Fruit fly (Drosophila melanogaster) whole organism, embryonic: Measurements from ENCODE around the gene CG10702.

Source experiments
- CG10366 ChIP-seq: fragments of 200-800 bp; sonication (Bioruptor generic); IDR thresholded peaks from 2 replicates; pipeline ENCODE4 v1.3.6; 2022; ENCODE audit warnings: missing biosample characterization, missing genetic modification characterization
- CG2889 ChIP-seq: fragments of 200-800 bp; sonication (Bioruptor generic); IDR thresholded peaks from 3 replicates; pipeline ENCODE4 v1.3.6; 2022; ENCODE audit warnings: missing biosample characterization, missing genetic modification characterization
- CG7372 ChIP-seq: fragments of 200-800 bp; sonication (Bioruptor generic); IDR thresholded peaks from 2 replicates; pipeline ENCODE4 v1.3.6; 2022; ENCODE audit warnings: missing biosample characterization, missing genetic modification characterization
- abd-A ChIP-seq: fragments of 200-800 bp; sonication (Bioruptor generic); optimal IDR thresholded peaks from 3 replicates; lab custom pipeline; 2019; ENCODE audit warnings: missing biosample characterization, mild to moderate bottlenecking, missing genetic modification characterization, moderate library complexity
- gce ChIP-seq: fragments of 200-800 bp; sonication (Bioruptor generic); IDR thresholded peaks from 3 replicates; pipeline ENCODE4 v1.3.6; 2022; ENCODE audit warnings: missing biosample characterization, missing genetic modification characterization
- jumu ChIP-seq: fragments of 200-800 bp; sonication (Bioruptor generic); optimal IDR thresholded peaks from 3 replicates; lab custom pipeline; 2016; ENCODE audit warnings: missing biosample characterization, missing genetic modification characterization
- kay ChIP-seq: fragments of 200-800 bp; sonication (Bioruptor generic); optimal IDR thresholded peaks from 2 replicates; lab custom pipeline; 2016; ENCODE audit warnings: missing biosample characterization, missing genetic modification characterization
- odd ChIP-seq: fragments of 200-800 bp; sonication (Bioruptor generic); optimal IDR thresholded peaks from 2 replicates; lab custom pipeline; 2017; ENCODE audit warnings: missing biosample characterization, mild to moderate bottlenecking, missing genetic modification characterization
- tup ChIP-seq: fragments of 200-800 bp; sonication (Bioruptor generic); optimal IDR thresholded peaks from 2 replicates; lab custom pipeline; 2016; ENCODE audit warnings: missing biosample characterization, mild to moderate bottlenecking, missing genetic modification characterization, moderate library complexity
- usp ChIP-seq: fragments of >200 bp; optimal IDR thresholded peaks from 2 replicates; lab custom pipeline; 2017; ENCODE audit warnings: missing biosample characterization, missing genetic modification characterization
- zfh2 ChIP-seq: fragments of 200-800 bp; sonication (Bioruptor generic); optimal IDR thresholded peaks from 2 replicates; lab custom pipeline; 2016; ENCODE audit warnings: missing biosample characterization, missing genetic modification characterization

DNA sequence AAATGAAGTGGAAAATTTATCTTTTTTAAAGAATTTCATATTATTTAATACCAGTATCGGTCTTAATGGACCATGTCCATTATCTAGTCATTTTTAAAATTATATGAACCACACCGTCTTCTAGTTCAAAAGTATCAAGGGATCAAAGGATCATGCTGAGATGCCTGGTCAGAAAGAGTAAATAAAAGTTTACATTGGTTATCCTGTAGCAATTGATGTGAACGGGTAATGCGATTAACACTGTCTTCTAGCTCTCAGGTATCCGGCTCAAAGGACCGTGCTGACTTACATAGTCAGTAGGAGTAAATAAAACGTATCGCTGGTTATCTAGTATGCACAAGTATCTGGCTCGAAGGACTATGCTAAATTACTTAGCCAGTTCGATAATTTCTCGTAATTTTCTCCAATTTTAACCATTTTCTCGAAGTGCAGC is 50.5 kb downstream of the CG10702 start:
- TF ChIP-seq zfh2 = peak; percentile 13
- no peak for TF ChIP-seq CG2889 (GFP tag; lab: Robert Waterston, UW)
- TF ChIP-seq jumu = no peak
- no peak for TF ChIP-seq gce (GFP tag; lab: Robert Waterston, UW)
- no peak for TF ChIP-seq kay
- no peak for TF ChIP-seq abd-A (tag; lab: Kevin White, UChicago)
- TF ChIP-seq usp = no peak
- no peak for TF ChIP-seq CG10366
- no peak for TF ChIP-seq CG7372
- peak; percentile 43 for TF ChIP-seq odd
- no peak for TF ChIP-seq tup
